Worm (Caenorhabditis elegans): Measurements from ENCODE around the gene Y62H9A.2.

Y62H9A.2 gene

DNA sequence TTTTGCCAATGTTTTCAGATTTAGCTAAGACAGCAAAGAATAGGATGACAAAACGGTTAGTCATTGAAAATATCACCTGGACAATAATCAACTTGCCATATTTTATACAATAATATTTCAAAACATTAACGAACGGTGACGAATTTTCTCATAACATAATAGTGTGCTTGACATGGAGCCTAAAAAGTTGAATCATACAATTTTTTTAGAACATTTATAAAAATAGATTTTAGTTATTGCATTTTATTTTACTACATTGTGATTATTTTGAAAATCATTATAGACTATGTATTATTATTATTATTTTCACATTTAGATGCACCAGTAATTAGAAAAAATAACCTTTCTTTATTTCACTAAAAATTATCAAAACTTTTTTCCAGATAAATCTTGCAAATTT, 29.4 kb downstream of the Y62H9A.2 start, which contains the start of gene F54F7.9:
TSS of gene F54F7.9 (minus strand) at position 101 of the 400 bp plus-strand sequence.
- TF ChIP-seq sem-2 (GFP tag; optimal IDR thresholded peaks at IDR 0.05) (no peak), nhr-12 (tag; optimal IDR thresholded peaks at IDR 0.05) (no peak), cnd-1 (tag; optimal IDR thresholded peaks at IDR 0.05) (no peak), snpc-4 (tag; optimal IDR thresholded peaks at IDR 0.05) (no peak), elt-1 (tag; optimal IDR thresholded peaks at IDR 0.05; ENCODE audit: borderline replicate concordance, insufficient read depth) (no peak), hlh-1 (tag; optimal IDR thresholded peaks at IDR 0.05) (no peak), sptf-1 (tag; optimal IDR thresholded peaks at IDR 0.05) (no peak), drap-1 (GFP tag; optimal IDR thresholded peaks at IDR 0.05) (no peak), bed-3 (GFP tag; optimal IDR thresholded peaks at IDR 0.05) (no peak), mep-1 (tag; optimal IDR thresholded peaks at IDR 0.05) (no peak), unc-62 (GFP tag; optimal IDR thresholded peaks at IDR 0.05) (no peak)

DNA sequence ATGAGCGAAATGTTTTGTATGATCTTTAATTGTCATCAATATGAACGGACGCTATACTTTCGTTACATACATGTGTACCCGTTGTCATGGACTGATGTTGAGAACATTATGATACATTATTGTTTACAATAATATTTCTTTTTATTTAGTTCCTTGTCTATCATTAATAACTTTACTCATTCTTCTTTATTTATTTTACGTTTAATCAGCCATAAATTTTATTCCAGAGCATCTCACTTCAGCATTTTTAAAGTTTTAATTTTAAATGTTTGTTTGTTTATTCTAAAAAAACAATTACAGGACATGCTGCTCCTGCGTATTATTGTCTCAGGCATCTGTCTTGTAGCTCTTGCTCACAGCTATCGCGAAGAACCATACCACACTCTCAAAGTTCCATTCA, 34.6 kb downstream of the Y62H9A.2 start, which contains the start of gene F54F7.2:
TSS of gene F54F7.2 (plus strand) at position 301 of the 400 bp plus-strand sequence.
- TF ChIP-seq pha-4 (tag; optimal IDR thresholded peaks at IDR 0.05) = no peak
- TF ChIP-seq ceh-43 (GFP tag; optimal IDR thresholded peaks at IDR 0.05) = no peak
- no peak for TF ChIP-seq unc-120 (tag; optimal IDR thresholded peaks at IDR 0.05; ENCODE audit: poor library complexity, severe bottlenecking)
- no peak for TF ChIP-seq ces-1 (GFP tag; optimal IDR thresholded peaks at IDR 0.05)
- no peak for TF ChIP-seq zip-8 (tag; optimal IDR thresholded peaks at IDR 0.05)
- TF ChIP-seq sem-2 (GFP tag; optimal IDR thresholded peaks at IDR 0.05) = no peak
- TF ChIP-seq blmp-1 (tag; optimal IDR thresholded peaks at IDR 0.05) = no peak
- TF ChIP-seq elt-1 (tag; optimal IDR thresholded peaks at IDR 0.05; ENCODE audit: borderline replicate concordance, insufficient read depth) = no peak
- no peak for TF ChIP-seq ham-2 (GFP tag; optimal IDR thresholded peaks at IDR 0.05)
- no peak for TF ChIP-seq nhr-237 (tag; optimal IDR thresholded peaks at IDR 0.05)
- TF ChIP-seq mls-2 (tag; optimal IDR thresholded peaks at IDR 0.05) = no peak
- no peak for TF ChIP-seq flh-1 (GFP tag; optimal IDR thresholded peaks at IDR 0.05)
- no peak for TF ChIP-seq lsy-2 (tag; optimal IDR thresholded peaks at IDR 0.05)
- TF ChIP-seq cnd-1 (tag; optimal IDR thresholded peaks at IDR 0.05) = no peak
- no peak for TF ChIP-seq nhr-2 (tag; optimal IDR thresholded peaks at IDR 0.05)
- TF ChIP-seq mab-5 (tag; optimal IDR thresholded peaks at IDR 0.05) = no peak
- TF ChIP-seq snpc-4 (tag; optimal IDR thresholded peaks at IDR 0.05) = no peak
- TF ChIP-seq tbx-8 (GFP tag; optimal IDR thresholded peaks at IDR 0.05) = no peak
- no peak for TF ChIP-seq M03D4.4 (tag; optimal IDR thresholded peaks at IDR 0.05)
- no peak for TF ChIP-seq lin-32 (GFP tag; optimal IDR thresholded peaks at IDR 0.05)

- no peak for TF ChIP-seq mep-1 (tag; optimal IDR thresholded peaks at IDR 0.05)
These were observed 40.6 kb downstream of the Y62H9A.2 start, which contains the start of gene taf-7.1 for ce11 chrX:11837378-11837777. Gene taf-7.1 (minus strand): TSS chrX:11837478.

- TF ChIP-seq mab-5 (tag; optimal IDR thresholded peaks at IDR 0.05) (no peak), nhr-237 (tag; optimal IDR thresholded peaks at IDR 0.05) (no peak), sem-2 (GFP tag; optimal IDR thresholded peaks at IDR 0.05) (no peak), tbx-8 (GFP tag; optimal IDR thresholded peaks at IDR 0.05) (no peak), ceh-39 (tag; optimal IDR thresholded peaks at IDR 0.05) (no peak), ceh-43 (GFP tag; optimal IDR thresholded peaks at IDR 0.05) (no peak), unc-39 (tag; optimal IDR thresholded peaks at IDR 0.05) (no peak), zip-8 (tag; optimal IDR thresholded peaks at IDR 0.05) (no peak), drap-1 (GFP tag; optimal IDR thresholded peaks at IDR 0.05) (no peak), ztf-11 (tag; optimal IDR thresholded peaks at IDR 0.05) (no peak), flh-1 (GFP tag; optimal IDR thresholded peaks at IDR 0.05) (no peak), nhr-12 (tag; optimal IDR thresholded peaks at IDR 0.05) (no peak), M03D4.4 (tag; optimal IDR thresholded peaks at IDR 0.05) (no peak), cnd-1 (tag; optimal IDR thresholded peaks at IDR 0.05) (no peak), mep-1 (tag; optimal IDR thresholded peaks at IDR 0.05) (no peak), ceh-83 (GFP tag; optimal IDR thresholded peaks at IDR 0.05) (no peak), pha-4 (tag; optimal IDR thresholded peaks at IDR 0.05) (no peak), mls-2 (tag; optimal IDR thresholded peaks at IDR 0.05) (no peak)
These were observed 49.3 kb downstream of the Y62H9A.2 start for ce11 chrX:11828661-11829060.

ce11 chrX:11827528-11827927, 50.5 kb downstream of the Y62H9A.2 start:
- TF ChIP-seq nhr-28 (tag; optimal IDR thresholded peaks at IDR 0.05) = no peak
- no peak for TF ChIP-seq pha-4 (tag; optimal IDR thresholded peaks at IDR 0.05)
- TF ChIP-seq mab-5 (tag; optimal IDR thresholded peaks at IDR 0.05) = no peak
- TF ChIP-seq ces-1 (GFP tag; optimal IDR thresholded peaks at IDR 0.05) = no peak
- TF ChIP-seq lin-13 (tag; optimal IDR thresholded peaks at IDR 0.05) = no peak
- TF ChIP-seq unc-62 (GFP tag; optimal IDR thresholded peaks at IDR 0.05) = no peak
- TF ChIP-seq flh-1 (GFP tag; optimal IDR thresholded peaks at IDR 0.05) = no peak
